Fruit fly (Drosophila melanogaster) whole organism, adult: ENCODE measurements around the gene CG8191.

Experiments
- CG12768 ChIP-seq: fragments of 200-800 bp; sonication (Bioruptor generic); optimal IDR thresholded peaks from 2 replicates; lab custom pipeline; 2017; ENCODE audit warnings: missing biosample characterization, missing genetic modification characterization, mild to moderate bottlenecking, moderate library complexity, missing genetic modification reagents
- CG14711 ChIP-seq: fragments of 200-800 bp; sonication (Bioruptor generic); optimal IDR thresholded peaks from 2 replicates; lab custom pipeline; 2018; ENCODE audit warnings: missing biosample characterization, mild to moderate bottlenecking, missing genetic modification characterization, moderate library complexity
- CG33017 ChIP-seq: fragments of 200-800 bp; sonication (Bioruptor generic); optimal IDR thresholded peaks from 2 replicates; lab custom pipeline; 2018; ENCODE audit warnings: missing biosample characterization, mild to moderate bottlenecking, missing genetic modification characterization, moderate library complexity
- CG7045 ChIP-seq: fragments of 200-800 bp; sonication (Bioruptor generic); optimal IDR thresholded peaks from 2 replicates; lab custom pipeline; 2017; ENCODE audit warnings: missing biosample characterization, mild to moderate bottlenecking, missing genetic modification characterization
- CG7101 ChIP-seq: fragments of 200-800 bp; sonication (Bioruptor generic); optimal IDR thresholded peaks from 2 replicates; lab custom pipeline; 2018; ENCODE audit warnings: missing biosample characterization, mild to moderate bottlenecking, missing genetic modification characterization, moderate library complexity
- Crg-1 ChIP-seq: fragments of 200-800 bp; sonication (Bioruptor generic); optimal IDR thresholded peaks from 2 replicates; lab custom pipeline; 2016; ENCODE audit warnings: missing biosample characterization, missing genetic modification characterization
- Hr96 ChIP-seq: fragments of 200-800 bp; sonication (Bioruptor generic); optimal IDR thresholded peaks from 2 replicates; lab custom pipeline; 2016; ENCODE audit warnings: missing biosample characterization, missing genetic modification characterization
- Mnt ChIP-seq: fragments of 200-800 bp; sonication (Bioruptor generic); optimal IDR thresholded peaks from 2 replicates; lab custom pipeline; 2016; ENCODE audit warnings: missing biosample characterization, mild to moderate bottlenecking, missing genetic modification characterization
- bab1 ChIP-seq: fragments of 200-800 bp; sonication (Bioruptor generic); optimal IDR thresholded peaks from 3 replicates; lab custom pipeline; 2019; ENCODE audit warnings: missing biosample characterization, mild to moderate bottlenecking, missing genetic modification characterization, moderate library complexity
- pad ChIP-seq: fragments of 200-800 bp; sonication (Bioruptor generic); optimal IDR thresholded peaks from 3 replicates; lab custom pipeline; 2017; ENCODE audit warnings: missing biosample characterization, missing genetic modification characterization, mild to moderate bottlenecking, moderate library complexity, missing genetic modification reagents
- tj ChIP-seq: fragments of 200-800 bp; sonication (Bioruptor generic); optimal IDR thresholded peaks from 3 replicates; lab custom pipeline; 2017; ENCODE audit warnings: missing biosample characterization, mild to moderate bottlenecking, missing genetic modification characterization, moderate library complexity

DNA sequence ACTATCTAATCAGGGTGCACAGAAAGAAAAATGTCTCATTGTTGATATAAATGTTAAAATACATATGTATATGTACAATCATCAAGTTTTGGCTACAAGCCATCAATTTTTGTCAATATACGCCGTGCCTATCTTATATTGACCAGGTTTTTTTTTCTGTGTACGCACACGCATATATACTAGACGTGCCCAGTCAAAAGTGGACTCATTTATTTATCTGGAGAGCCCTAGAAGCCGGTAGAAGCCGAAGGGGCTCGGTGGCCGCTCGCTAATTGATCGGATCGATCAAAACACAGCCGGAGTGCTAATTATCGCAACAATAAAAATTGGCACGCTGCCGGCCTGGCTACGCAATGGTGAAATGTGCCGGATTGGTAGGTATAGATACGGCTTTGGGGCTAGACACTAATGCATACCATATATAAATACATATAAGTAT lies 8.3 kb downstream of the CG8191 start:
- peak; percentile 63 for TF ChIP-seq CG12768 (GFP tag; lab: Kevin White, UChicago)
- peak; percentile 31 for TF ChIP-seq CG7045
- TF ChIP-seq Crg-1 = peak; percentile 7
- TF ChIP-seq CG7101 (tag; lab: Kevin White, UChicago) = peak; percentile 87
- peak; percentile 48 for TF ChIP-seq Mnt (GFP tag; lab: Kevin White, UChicago)
- TF ChIP-seq pad = peak; percentile 46
- TF ChIP-seq Hr96 (GFP tag; lab: Kevin White, UChicago) = no peak
- TF ChIP-seq CG14711 (tag; lab: Kevin White, UChicago) = peak; percentile 78
- no peak for TF ChIP-seq tj (GFP tag; lab: Kevin White, UChicago)
- peak; percentile 19 for TF ChIP-seq bab1 (GFP tag; lab: Kevin White, UChicago)
- peak; percentile 69 for TF ChIP-seq CG33017 (tag; lab: Kevin White, UChicago)
